Fruit fly (Drosophila melanogaster) whole organism, pupa: ENCODE data around the gene Ipo9.

Experiments used
- CG12605 ChIP-seq: fragments of 200-800 bp; sonication (Bioruptor generic); IDR thresholded peaks from 2 replicates; pipeline ENCODE4 v1.3.6; 2022; ENCODE audit warnings: missing biosample characterization, missing genetic modification characterization
- CG34367 ChIP-seq: fragments of 200-800 bp; sonication (Bioruptor generic); optimal IDR thresholded peaks from 2 replicates; lab custom pipeline; 2018; ENCODE audit warnings: missing biosample characterization, mild to moderate bottlenecking, missing genetic modification characterization
- CG8301 ChIP-seq: fragments of 200-800 bp; sonication (Bioruptor generic); optimal IDR thresholded peaks from 2 replicates; lab custom pipeline; 2018; ENCODE audit warnings: missing biosample characterization, mild to moderate bottlenecking, missing genetic modification characterization
- gl ChIP-seq: fragments of 200-800 bp; sonication (Bioruptor generic); optimal IDR thresholded peaks from 2 replicates; lab custom pipeline; 2018; ENCODE audit warnings: missing biosample characterization, mild to moderate bottlenecking, missing genetic modification characterization

- TF ChIP-seq CG12605 (GFP tag; lab: Robert Waterston, UW), result no peak
- TF ChIP-seq CG8301 (tag; lab: Kevin White, UChicago), result no peak
- TF ChIP-seq CG34367, result no peak
- no peak for TF ChIP-seq gl
These were observed 19.5 kb upstream of the Ipo9 start for dm6 chr3R:11392805-11393204.
